Fruit fly (Drosophila melanogaster): ENCODE data around the gene mthl15.
A peak's percentile ranks its signal among the peaks of the same experiment; 100 is the strongest.

Gene mthl15

DNA sequence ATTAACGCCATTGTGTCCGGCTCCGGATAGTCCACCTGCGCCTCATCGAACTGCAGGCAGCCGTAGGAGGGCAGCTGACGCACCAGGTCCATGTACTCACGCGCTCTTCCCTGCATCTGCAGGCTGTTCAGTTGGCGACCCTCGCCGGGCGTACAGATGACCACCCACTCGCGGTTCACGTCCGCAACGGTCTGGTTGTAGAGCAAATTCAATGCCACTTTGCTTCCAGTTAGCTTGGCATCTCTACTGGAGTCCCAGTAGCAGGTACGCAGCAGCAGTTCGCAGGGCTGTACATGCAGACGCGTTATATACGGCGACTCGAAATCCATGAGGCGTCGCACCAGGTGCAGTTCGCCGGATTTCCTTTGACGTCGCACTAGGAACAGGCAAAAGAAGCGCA is 32.2 kb downstream of the mthl15 start:
- no peak for TF ChIP-seq tj (GFP tag; optimal IDR thresholded peaks at IDR 0.05)
- no peak for TF ChIP-seq CG33017 (tag; optimal IDR thresholded peaks at IDR 0.05)
- TF ChIP-seq CG1620 (GFP tag; optimal IDR thresholded peaks at IDR 0.05) = no peak
- TF ChIP-seq CG14711 (tag; optimal IDR thresholded peaks at IDR 0.05) = no peak
- TF ChIP-seq CG5204 (GFP tag; optimal IDR thresholded peaks at IDR 0.05) = no peak
- no peak for TF ChIP-seq Hr96 (GFP tag; optimal IDR thresholded peaks at IDR 0.05)
- no peak for TF ChIP-seq kay (GFP tag; ENCODE audit: borderline replicate concordance)
- no peak for TF ChIP-seq Clk (GFP tag; optimal IDR thresholded peaks at IDR 0.05)
- TF ChIP-seq Crg-1 (GFP tag; optimal IDR thresholded peaks at IDR 0.05) = no peak
- no peak for TF ChIP-seq Mnt (GFP tag; optimal IDR thresholded peaks at IDR 0.05)
- TF ChIP-seq pad (GFP tag; optimal IDR thresholded peaks at IDR 0.05) = no peak
- TF ChIP-seq cnc (optimal IDR thresholded peaks at IDR 0.05) = no peak
- TF ChIP-seq CG7045 (GFP tag; optimal IDR thresholded peaks at IDR 0.05) = no peak
- TF ChIP-seq CG7101 (tag; optimal IDR thresholded peaks at IDR 0.05) = no peak
- no peak for TF ChIP-seq CG12768 (GFP tag; optimal IDR thresholded peaks at IDR 0.05)
- no peak for TF ChIP-seq ovo (GFP tag; optimal IDR thresholded peaks at IDR 0.05)
- TF ChIP-seq bab1 (GFP tag; optimal IDR thresholded peaks at IDR 0.05) = no peak

dm6 chr2L:10203933-10204509 is 34.1 kb downstream of the mthl15 start, which contains the start of gene CG34159:
TSS of gene CG34159 (minus strand) at chr2L:10204317.
- peak; percentile 42 for TF ChIP-seq bab1 (GFP tag; optimal IDR thresholded peaks at IDR 0.05)
- TF ChIP-seq ovo (GFP tag; optimal IDR thresholded peaks at IDR 0.05) = peak; percentile 73
- no peak for TF ChIP-seq Crg-1 (GFP tag; optimal IDR thresholded peaks at IDR 0.05)

- TF ChIP-seq cnc (optimal IDR thresholded peaks at IDR 0.05) = no peak
- no peak for TF ChIP-seq CG14711 (tag; optimal IDR thresholded peaks at IDR 0.05)
- no peak for TF ChIP-seq cic (GFP tag; optimal IDR thresholded peaks at IDR 0.05)
- TF ChIP-seq toe (GFP tag; optimal IDR thresholded peaks at IDR 0.05) = no peak
- no peak for TF ChIP-seq kay (GFP tag; ENCODE audit: borderline replicate concordance)
- no peak for TF ChIP-seq CG7101 (tag; optimal IDR thresholded peaks at IDR 0.05)
- TF ChIP-seq Clk (GFP tag; optimal IDR thresholded peaks at IDR 0.05) = no peak
- no peak for TF ChIP-seq Crg-1 (GFP tag; optimal IDR thresholded peaks at IDR 0.05)
- TF ChIP-seq CG1620 (GFP tag; optimal IDR thresholded peaks at IDR 0.05) = no peak
- TF ChIP-seq Mnt (GFP tag; optimal IDR thresholded peaks at IDR 0.05) = no peak
- TF ChIP-seq bab1 (GFP tag; optimal IDR thresholded peaks at IDR 0.05) = no peak
- no peak for TF ChIP-seq CG11617 (GFP tag; optimal IDR thresholded peaks at IDR 0.05)
- TF ChIP-seq pad (GFP tag; optimal IDR thresholded peaks at IDR 0.05) = no peak
Measured at dm6 chr2L:10201743-10202142, 36.4 kb downstream of the mthl15 start.

- TF ChIP-seq CG12768 (GFP tag; optimal IDR thresholded peaks at IDR 0.05) = peak; percentile 96
- TF ChIP-seq CG11617 (GFP tag; optimal IDR thresholded peaks at IDR 0.05) = peak; percentile 98
- TF ChIP-seq CG33017 (tag; optimal IDR thresholded peaks at IDR 0.05) = peak; percentile 90
- no peak for TF ChIP-seq cnc (optimal IDR thresholded peaks at IDR 0.05)
- TF ChIP-seq CG7101 (tag; optimal IDR thresholded peaks at IDR 0.05) = peak; percentile 98
- TF ChIP-seq ovo (GFP tag; optimal IDR thresholded peaks at IDR 0.05) = peak; percentile 99
- peak; percentile 93 for TF ChIP-seq CG14711 (tag; optimal IDR thresholded peaks at IDR 0.05)
- no peak for TF ChIP-seq kay (GFP tag; ENCODE audit: borderline replicate concordance)
- TF ChIP-seq toe (GFP tag; optimal IDR thresholded peaks at IDR 0.05) = peak; percentile 94
- TF ChIP-seq CG7045 (GFP tag; optimal IDR thresholded peaks at IDR 0.05) = peak; percentile 97
- peak; percentile 99 for TF ChIP-seq Crg-1 (GFP tag; optimal IDR thresholded peaks at IDR 0.05)
- peak; percentile 93 for TF ChIP-seq pad (GFP tag; optimal IDR thresholded peaks at IDR 0.05)
- peak; percentile 94 for TF ChIP-seq Clk (GFP tag; optimal IDR thresholded peaks at IDR 0.05)
- TF ChIP-seq bab1 (GFP tag; optimal IDR thresholded peaks at IDR 0.05) = peak; percentile 94
- peak; percentile 99 for TF ChIP-seq Mnt (GFP tag; optimal IDR thresholded peaks at IDR 0.05)
- peak; percentile 93 for TF ChIP-seq cic (GFP tag; optimal IDR thresholded peaks at IDR 0.05)
- peak; percentile 99 for TF ChIP-seq CG1620 (GFP tag; optimal IDR thresholded peaks at IDR 0.05)
- TF ChIP-seq CG5204 (GFP tag; optimal IDR thresholded peaks at IDR 0.05) = no peak
- TF ChIP-seq Hr96 (GFP tag; optimal IDR thresholded peaks at IDR 0.05) = no peak
- peak; percentile 89 for TF ChIP-seq tj (GFP tag; optimal IDR thresholded peaks at IDR 0.05)
Measured at dm6 chr2L:10200847-10201246, 37.3 kb downstream of the mthl15 start, which contains the start of the genes Ripalpha and RpL7. TSS of gene Ripalpha (minus strand) at chr2L:10200974. TSS of gene RpL7 (plus strand) at chr2L:10201004.

DNA sequence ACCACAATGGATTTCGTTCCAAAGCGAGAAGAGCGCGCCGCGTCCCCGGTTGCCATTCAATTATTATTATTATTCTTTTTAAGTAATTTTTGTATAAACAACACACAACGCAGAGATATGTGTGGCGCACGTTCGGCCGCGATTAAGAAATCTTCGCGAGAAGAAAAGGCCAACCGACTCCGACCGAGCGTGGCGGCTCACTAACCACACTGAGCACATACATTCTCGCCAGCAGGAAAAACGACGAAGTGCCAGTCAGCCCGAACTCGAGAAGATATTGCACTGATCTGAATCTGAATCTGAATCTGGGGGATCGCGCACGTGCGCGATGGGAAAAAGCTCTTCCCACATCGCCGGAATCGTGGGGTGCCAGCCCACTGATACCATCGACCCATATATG is 39.2 kb downstream of the mthl15 start, which contains the start of gene Sur:
Gene Sur (minus strand): TSS at position 207 of the 400 bp plus-strand sequence.
- TF ChIP-seq Hr96 (GFP tag; optimal IDR thresholded peaks at IDR 0.05) = no peak
- TF ChIP-seq CG1620 (GFP tag; optimal IDR thresholded peaks at IDR 0.05) = no peak
- no peak for TF ChIP-seq cnc (optimal IDR thresholded peaks at IDR 0.05)
- no peak for TF ChIP-seq bab1 (GFP tag; optimal IDR thresholded peaks at IDR 0.05)
- TF ChIP-seq pad (GFP tag; optimal IDR thresholded peaks at IDR 0.05) = no peak
- no peak for TF ChIP-seq CG14711 (tag; optimal IDR thresholded peaks at IDR 0.05)
- no peak for TF ChIP-seq CG7101 (tag; optimal IDR thresholded peaks at IDR 0.05)
- TF ChIP-seq cic (GFP tag; optimal IDR thresholded peaks at IDR 0.05) = no peak
- no peak for TF ChIP-seq CG11617 (GFP tag; optimal IDR thresholded peaks at IDR 0.05)
- TF ChIP-seq CG5204 (GFP tag; optimal IDR thresholded peaks at IDR 0.05) = no peak
- no peak for TF ChIP-seq toe (GFP tag; optimal IDR thresholded peaks at IDR 0.05)
- TF ChIP-seq CG12768 (GFP tag; optimal IDR thresholded peaks at IDR 0.05) = no peak
- TF ChIP-seq CG33017 (tag; optimal IDR thresholded peaks at IDR 0.05) = no peak
- no peak for TF ChIP-seq ovo (GFP tag; optimal IDR thresholded peaks at IDR 0.05)

- no peak for TF ChIP-seq cic (GFP tag; optimal IDR thresholded peaks at IDR 0.05)
- TF ChIP-seq CG12768 (GFP tag; optimal IDR thresholded peaks at IDR 0.05) = no peak
- TF ChIP-seq pad (GFP tag; optimal IDR thresholded peaks at IDR 0.05) = no peak
- TF ChIP-seq CG11617 (GFP tag; optimal IDR thresholded peaks at IDR 0.05) = no peak
- no peak for TF ChIP-seq Hr96 (GFP tag; optimal IDR thresholded peaks at IDR 0.05)
- TF ChIP-seq CG7045 (GFP tag; optimal IDR thresholded peaks at IDR 0.05) = no peak
- TF ChIP-seq toe (GFP tag; optimal IDR thresholded peaks at IDR 0.05) = no peak
- no peak for TF ChIP-seq CG1620 (GFP tag; optimal IDR thresholded peaks at IDR 0.05)
- no peak for TF ChIP-seq Crg-1 (GFP tag; optimal IDR thresholded peaks at IDR 0.05)
- TF ChIP-seq Mnt (GFP tag; optimal IDR thresholded peaks at IDR 0.05) = no peak
- no peak for TF ChIP-seq tj (GFP tag; optimal IDR thresholded peaks at IDR 0.05)
- no peak for TF ChIP-seq Clk (GFP tag; optimal IDR thresholded peaks at IDR 0.05)
- TF ChIP-seq bab1 (GFP tag; optimal IDR thresholded peaks at IDR 0.05) = no peak
- no peak for TF ChIP-seq CG33017 (tag; optimal IDR thresholded peaks at IDR 0.05)
- no peak for TF ChIP-seq CG7101 (tag; optimal IDR thresholded peaks at IDR 0.05)
- TF ChIP-seq ovo (GFP tag; optimal IDR thresholded peaks at IDR 0.05) = no peak
- no peak for TF ChIP-seq CG14711 (tag; optimal IDR thresholded peaks at IDR 0.05)
- TF ChIP-seq kay (GFP tag; ENCODE audit: borderline replicate concordance) = no peak
- no peak for TF ChIP-seq cnc (optimal IDR thresholded peaks at IDR 0.05)
- no peak for TF ChIP-seq CG5204 (GFP tag; optimal IDR thresholded peaks at IDR 0.05)
Measured at dm6 chr2L:10191396-10191795, 46.7 kb downstream of the mthl15 start, which contains the start of gene Fum4. TSS of gene Fum4 (minus strand) at chr2L:10191496.
